In the genomic region with DNA sequence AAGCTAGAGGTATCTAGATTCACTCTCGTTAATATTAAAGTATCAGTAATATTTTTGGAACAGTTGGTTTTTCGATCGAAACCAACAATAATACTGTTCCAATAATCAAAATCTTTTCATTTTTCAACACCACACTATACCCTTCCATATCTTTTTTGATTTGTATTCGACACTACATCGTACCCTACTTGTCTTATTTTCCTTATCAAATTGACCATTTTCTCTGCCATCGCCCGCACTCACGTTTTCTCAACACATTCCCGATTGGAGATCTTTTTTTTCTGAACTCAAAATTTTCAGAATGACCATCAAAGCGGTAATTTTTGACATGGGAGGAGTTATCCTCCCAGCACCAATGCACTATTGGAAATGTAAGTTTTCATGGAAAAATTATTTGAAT, we compare ENCODE assay signal across 4 worm cellular contexts.
TF ChIP-seq lines count a peak whose summit lies in the region.

acds-10 (plus strand) TSS at position 301 of the 400 bp plus-strand sequence.

TF ChIP-seq in whole organism, L2 larva, 48 proteins besides CTCF, POLR2A, EP300 and RAD21:
- TF ChIP-seq fos-1 (tag; optimal IDR thresholded peaks at IDR 0.05; lab: Kevin White, UChicago) (peak; percentile 6), ztf-4 (tag; optimal IDR thresholded peaks at IDR 0.05; lab: Kevin White, UChicago) (no peak)
TF ChIP-seq in whole organism, L2 larva: peak in this region for 1.

TF ChIP-seq in whole organism, L3 larva, 47 proteins besides CTCF, POLR2A, EP300 and RAD21:
- no peak for TF ChIP-seq R02D3.7 (tag; optimal IDR thresholded peaks at IDR 0.05; lab: Kevin White, UChicago)
- TF ChIP-seq elt-3 (tag; optimal IDR thresholded peaks at IDR 0.05; lab: Kevin White, UChicago), result no peak
- no peak for TF ChIP-seq nhr-11 (tag; optimal IDR thresholded peaks at IDR 0.05; lab: Kevin White, UChicago)
- TF ChIP-seq nhr-23 (tag; optimal IDR thresholded peaks at IDR 0.05; lab: Kevin White, UChicago), result no peak
- peak; percentile 36 for TF ChIP-seq pqm-1 (tag; optimal IDR thresholded peaks at IDR 0.05; lab: Kevin White, UChicago)
- TF ChIP-seq elt-2 (tag; optimal IDR thresholded peaks at IDR 0.05; lab: Kevin White, UChicago), result peak; percentile 31
- TF ChIP-seq fkh-2 (tag; optimal IDR thresholded peaks at IDR 0.05; lab: Kevin White, UChicago), result no peak
TF ChIP-seq in whole organism, L3 larva: peak in this region for 2.

TF ChIP-seq in whole organism, L4 larva, 104 proteins besides CTCF, POLR2A, EP300 and RAD21:
- TF ChIP-seq pqm-1 (tag; optimal IDR thresholded peaks at IDR 0.05; lab: Kevin White, UChicago), result peak; percentile 6
- peak; percentile 44 for TF ChIP-seq nhr-28 (tag; optimal IDR thresholded peaks at IDR 0.05; lab: Kevin White, UChicago)
- TF ChIP-seq vab-7 (GFP tag; IDR thresholded peaks at IDR 0.05; lab: Robert Waterston, UW), result no peak

TF ChIP-seq in whole organism, young adult, 124 proteins besides CTCF, POLR2A, EP300 and RAD21:
- TF ChIP-seq nhr-80 (tag; optimal IDR thresholded peaks at IDR 0.05; lab: Kevin White, UChicago) (peak; percentile 8), madf-10 (tag; optimal IDR thresholded peaks at IDR 0.05; lab: Kevin White, UChicago) (no peak)
